Fruit fly (Drosophila melanogaster): ENCODE results near the gene CG42655.

dm6 chr3L:19906780-19907705 is 46.5 kb downstream of the CG42655 start:
- TF ChIP-seq CG8478 (optimal IDR thresholded peaks at IDR 0.05) (no peak), CTCF (optimal IDR thresholded peaks at IDR 0.05) (no peak)
